Worm (Caenorhabditis elegans) whole organism, late embryonic: ENCODE results near the gene C36B7.2.
A peak's percentile ranks its signal among the peaks of the same experiment; 100 is the strongest.

Experiments
- C08G9.2 ChIP-seq: sonication (generic microtip); optimal IDR thresholded peaks from 2 replicates; lab custom pipeline; 2016; ENCODE audit warnings: mild to moderate bottlenecking, missing genetic modification characterization, moderate library complexity, missing compliant biosample characterization
- C38D4.7 ChIP-seq: fragments of 200-800 bp; sonication (Bioruptor generic); optimal IDR thresholded peaks from 2 replicates; lab custom pipeline; 2018; ENCODE audit warnings: mild to moderate bottlenecking, missing genetic modification characterization, moderate library complexity, missing compliant biosample characterization
- T23F11.4 ChIP-seq: fragments of 200-800 bp; sonication (Bioruptor generic); optimal IDR thresholded peaks from 2 replicates; lab custom pipeline; 2018; ENCODE audit warnings: mild to moderate bottlenecking, missing genetic modification characterization, missing compliant biosample characterization
- Y22D7AL.16 ChIP-seq: sonication (generic microtip); optimal IDR thresholded peaks from 2 replicates; lab custom pipeline; 2016; ENCODE audit warnings: missing genetic modification characterization, missing compliant biosample characterization
- ama-1 ChIP-seq: fragments of 150-350 bp; optimal IDR thresholded peaks from 2 replicates; lab custom pipeline; 2014
- ceh-14 ChIP-seq: sonication (generic microtip); optimal IDR thresholded peaks from 2 replicates; lab custom pipeline; 2016; ENCODE audit warnings: missing genotype, missing genetic modification characterization, missing compliant biosample characterization
- ceh-18 ChIP-seq: sonication (generic microtip); optimal IDR thresholded peaks from 2 replicates; lab custom pipeline; 2016; ENCODE audit warnings: missing genetic modification characterization, missing compliant biosample characterization
- ceh-19 ChIP-seq: fragments of 200-800 bp; sonication (Bioruptor generic); optimal IDR thresholded peaks from 2 replicates; lab custom pipeline; 2018; ENCODE audit warnings: mild to moderate bottlenecking, missing genetic modification characterization, missing compliant biosample characterization
- ceh-22 ChIP-seq: sonication (generic microtip); optimal IDR thresholded peaks from 2 replicates; lab custom pipeline; 2017; ENCODE audit warnings: missing biosample characterization, missing genetic modification characterization
- ceh-24 ChIP-seq: sonication (generic microtip); optimal IDR thresholded peaks from 2 replicates; lab custom pipeline; 2016; ENCODE audit warnings: mild to moderate bottlenecking, missing genetic modification characterization, missing compliant biosample characterization
- ceh-30 ChIP-seq: fragments of 150-350 bp; optimal IDR thresholded peaks from 2 replicates; lab custom pipeline; 2014; ENCODE audit warnings: missing biosample characterization, missing genetic modification characterization
- ceh-31 ChIP-seq: sonication (generic microtip); optimal IDR thresholded peaks from 2 replicates; lab custom pipeline; 2016; ENCODE audit warnings: missing genetic modification characterization, missing compliant biosample characterization
- ceh-45 ChIP-seq: fragments of 200-800 bp; sonication (Bioruptor generic); IDR thresholded peaks from 2 replicates; pipeline ENCODE4 v1.3.6; 2022; ENCODE audit warnings: missing genetic modification reagents, missing genetic modification characterization, missing compliant biosample characterization
- ceh-48 ChIP-seq: sonication (generic microtip); optimal IDR thresholded peaks from 2 replicates; lab custom pipeline; 2016; ENCODE audit warnings: missing genetic modification characterization, inconsistent platforms, missing compliant biosample characterization
- ceh-6 ChIP-seq: fragments of 200-800 bp; sonication (Bioruptor generic); optimal IDR thresholded peaks from 2 replicates; lab custom pipeline; 2018; ENCODE audit warnings: mild to moderate bottlenecking, missing genetic modification characterization, missing compliant biosample characterization
- ceh-9 ChIP-seq: sonication (generic microtip); optimal IDR thresholded peaks from 2 replicates; lab custom pipeline; 2016; ENCODE audit warnings: mild to moderate bottlenecking, missing genetic modification characterization, inconsistent platforms, missing compliant biosample characterization
- che-1 ChIP-seq: sonication (generic microtip); optimal IDR thresholded peaks from 2 replicates; lab custom pipeline; 2016; ENCODE audit warnings: mild to moderate bottlenecking, missing genetic modification characterization, missing compliant biosample characterization
- dve-1 ChIP-seq: sonication (generic microtip); optimal IDR thresholded peaks from 2 replicates; lab custom pipeline; 2017; ENCODE audit warnings: antibody characterized with exemption, mild to moderate bottlenecking, missing genetic modification characterization, missing compliant biosample characterization
- elt-2 ChIP-seq: sonication (generic microtip); optimal IDR thresholded peaks from 2 replicates; lab custom pipeline; 2016; ENCODE audit warnings: missing genetic modification reagents, missing genetic modification characterization, missing compliant biosample characterization
- ets-4 ChIP-seq: sonication (generic microtip); optimal IDR thresholded peaks from 2 replicates; lab custom pipeline; 2016; ENCODE audit warnings: missing genetic modification characterization, missing compliant biosample characterization
- fkh-10 ChIP-seq: fragments of 150-350 bp; optimal IDR thresholded peaks from 2 replicates; lab custom pipeline; 2014; ENCODE audit warnings: missing biosample characterization, missing genetic modification reagents, missing genetic modification characterization
- fkh-6 ChIP-seq: sonication (generic microtip); optimal IDR thresholded peaks from 2 replicates; lab custom pipeline; 2016; ENCODE audit warnings: missing genetic modification characterization, missing compliant biosample characterization
- gmeb-2 ChIP-seq: sonication (generic microtip); optimal IDR thresholded peaks from 2 replicates; lab custom pipeline; 2016; ENCODE audit warnings: missing genetic modification characterization, inconsistent platforms, missing compliant biosample characterization
- hlh-13 ChIP-seq: fragments of 200-800 bp; sonication (Bioruptor generic); optimal IDR thresholded peaks from 2 replicates; lab custom pipeline; 2018; ENCODE audit warnings: mild to moderate bottlenecking, missing genetic modification characterization, missing compliant biosample characterization
- hlh-15 ChIP-seq: sonication (generic microtip); optimal IDR thresholded peaks from 2 replicates; lab custom pipeline; 2016; ENCODE audit warnings: missing genetic modification characterization, missing compliant biosample characterization
- hlh-6 ChIP-seq: sonication (generic microtip); optimal IDR thresholded peaks from 2 replicates; lab custom pipeline; 2016; ENCODE audit warnings: missing genotype, missing genetic modification characterization, missing compliant biosample characterization
- hlh-8 ChIP-seq: sonication (generic microtip); optimal IDR thresholded peaks from 2 replicates; lab custom pipeline; 2016; ENCODE audit warnings: missing genotype, missing genetic modification characterization, missing compliant biosample characterization
- lin-11 ChIP-seq: fragments of 200-800 bp; sonication (Bioruptor generic); optimal IDR thresholded peaks from 2 replicates; lab custom pipeline; 2018; ENCODE audit warnings: mild to moderate bottlenecking, missing genetic modification characterization, missing compliant biosample characterization
- madf-2 ChIP-seq: sonication (generic microtip); optimal IDR thresholded peaks from 2 replicates; lab custom pipeline; 2017; ENCODE audit warnings: missing genetic modification characterization, missing compliant biosample characterization
- nfya-1 ChIP-seq: sonication (generic microtip); optimal IDR thresholded peaks from 2 replicates; lab custom pipeline; 2017; ENCODE audit warnings: missing genetic modification characterization, mild to moderate bottlenecking, missing compliant biosample characterization, antibody characterized with exemption, moderate library complexity
- nhr-11 ChIP-seq: fragments of 150-350 bp; optimal IDR thresholded peaks from 2 replicates; lab custom pipeline; 2014; ENCODE audit warnings: missing biosample characterization, missing genetic modification characterization
- nhr-232 ChIP-seq: sonication (generic microtip); optimal IDR thresholded peaks from 2 replicates; lab custom pipeline; 2016; ENCODE audit warnings: missing genetic modification characterization, missing compliant biosample characterization
- odd-2 ChIP-seq: sonication (generic microtip); optimal IDR thresholded peaks from 2 replicates; lab custom pipeline; 2017; ENCODE audit warnings: antibody characterized with exemption, mild to moderate bottlenecking, missing genetic modification characterization, missing compliant biosample characterization
- pag-3 ChIP-seq: sonication (generic microtip); optimal IDR thresholded peaks from 2 replicates; lab custom pipeline; 2016; ENCODE audit warnings: missing compliant biosample characterization, missing genetic modification characterization, borderline replicate concordance
- pat-9 ChIP-seq: fragments of 200-800 bp; sonication (Bioruptor generic); optimal IDR thresholded peaks from 2 replicates; lab custom pipeline; 2018; ENCODE audit warnings: mild to moderate bottlenecking, missing genetic modification characterization, moderate library complexity, missing compliant biosample characterization
- pax-1 ChIP-seq: fragments of 150-350 bp; optimal IDR thresholded peaks from 2 replicates; lab custom pipeline; 2014; ENCODE audit warnings: missing biosample characterization, missing genetic modification characterization
- pha-2 ChIP-seq: sonication (generic microtip); optimal IDR thresholded peaks from 2 replicates; lab custom pipeline; 2017; ENCODE audit warnings: mild to moderate bottlenecking, missing genetic modification characterization, missing compliant biosample characterization
- pqm-1 ChIP-seq: sonication (generic microtip); optimal IDR thresholded peaks from 2 replicates; lab custom pipeline; 2016; ENCODE audit warnings: missing genetic modification characterization, missing compliant biosample characterization
- pros-1 ChIP-seq: fragments of 150-350 bp; optimal IDR thresholded peaks from 2 replicates; lab custom pipeline; 2014; ENCODE audit warnings: missing biosample characterization, missing genetic modification reagents, missing genetic modification characterization
- rnt-1 ChIP-seq: sonication (generic microtip); optimal IDR thresholded peaks from 2 replicates; lab custom pipeline; 2016; ENCODE audit warnings: missing genetic modification characterization, missing compliant biosample characterization
- sdc-2 ChIP-seq: sonication (generic microtip); optimal IDR thresholded peaks from 2 replicates; lab custom pipeline; 2016; ENCODE audit warnings: missing genotype, missing genetic modification characterization, missing compliant biosample characterization
- sox-2 ChIP-seq: fragments of 200-800 bp; sonication (Bioruptor generic); IDR thresholded peaks from 2 replicates; pipeline ENCODE4 v1.3.6; 2022; ENCODE audit warnings: missing genetic modification reagents, missing genetic modification characterization, missing compliant biosample characterization
- syd-9 ChIP-seq: sonication (generic microtip); optimal IDR thresholded peaks from 2 replicates; lab custom pipeline; 2016; ENCODE audit warnings: mild to moderate bottlenecking, missing genetic modification characterization, moderate library complexity, missing compliant biosample characterization
- tbx-7 ChIP-seq: sonication (generic microtip); optimal IDR thresholded peaks from 2 replicates; lab custom pipeline; 2016; ENCODE audit warnings: missing genotype, missing genetic modification characterization, missing compliant biosample characterization
- ttx-3 ChIP-seq: sonication (generic microtip); optimal IDR thresholded peaks from 2 replicates; lab custom pipeline; 2016; ENCODE audit warnings: missing genetic modification reagents, missing genetic modification characterization, missing compliant biosample characterization
- unc-42 ChIP-seq: sonication (generic microtip); optimal IDR thresholded peaks from 2 replicates; lab custom pipeline; 2016; ENCODE audit warnings: missing genotype, missing genetic modification characterization, missing compliant biosample characterization
- unc-55 ChIP-seq: sonication (generic microtip); optimal IDR thresholded peaks from 2 replicates; lab custom pipeline; 2017; ENCODE audit warnings: missing biosample characterization, missing genetic modification reagents, missing genetic modification characterization
- zip-5 ChIP-seq: sonication (generic microtip); optimal IDR thresholded peaks from 2 replicates; lab custom pipeline; 2016; ENCODE audit warnings: missing genetic modification characterization, missing compliant biosample characterization
- ztf-16 ChIP-seq: sonication (generic microtip); optimal IDR thresholded peaks from 2 replicates; lab custom pipeline; 2017; ENCODE audit warnings: missing genetic modification characterization, missing compliant biosample characterization

The C36B7.2 gene

ce11 chrX:7066003-7066402 is 40.2 kb upstream of the C36B7.2 start:
- TF ChIP-seq ets-4 (tag; lab: Kevin White, UChicago) (no peak), hlh-6 (tag; lab: Kevin White, UChicago) (no peak), unc-55 (no peak)
- TF ChIP-seq, all 69 proteins: peak for 0

ce11 chrX:7067250-7067958 is 38.8 kb upstream of the C36B7.2 start:
- no peak for TF ChIP-seq unc-42 (tag; lab: Kevin White, UChicago)
- TF ChIP-seq pha-2, result peak; percentile 39

- TF ChIP-seq ttx-3 (no peak), hlh-8 (tag; lab: Kevin White, UChicago) (peak; percentile 70), ceh-14 (peak; percentile 25), pag-3 (tag; lab: Kevin White, UChicago) (no peak), C08G9.2 (tag; lab: Kevin White, UChicago) (peak; percentile 80), nhr-11 (tag; lab: Kevin White, UChicago) (no peak), nhr-232 (tag; lab: Kevin White, UChicago) (no peak), pqm-1 (tag; lab: Kevin White, UChicago) (peak; percentile 27), pha-2 (no peak), ceh-9 (tag; lab: Kevin White, UChicago) (no peak), ceh-19 (GFP tag; lab: Kevin White, UChicago) (no peak), pat-9 (tag; lab: Kevin White, UChicago) (no peak), hlh-15 (tag; lab: Kevin White, UChicago) (no peak), fkh-10 (no peak), syd-9 (tag; lab: Kevin White, UChicago) (no peak), rnt-1 (tag; lab: Kevin White, UChicago) (peak; percentile 73), ztf-16 (tag; lab: Kevin White, UChicago) (peak; percentile 20), ceh-30 (no peak), T23F11.4 (no peak), pax-1 (tag; lab: Kevin White, UChicago) (peak; percentile 32), dve-1 (tag; lab: Kevin White, UChicago) (peak; percentile 48), sdc-2 (tag; lab: Kevin White, UChicago) (peak; percentile 48), ceh-22 (tag; lab: Kevin White, UChicago) (no peak), Y22D7AL.16 (no peak), lin-11 (tag; lab: Kevin White, UChicago) (no peak), ets-4 (tag; lab: Kevin White, UChicago) (peak; percentile 76), elt-2 (tag; lab: Kevin White, UChicago) (peak; percentile 60), madf-2 (tag; lab: Kevin White, UChicago) (no peak), ceh-48 (no peak), gmeb-2 (tag; lab: Kevin White, UChicago) (no peak), che-1 (tag; lab: Kevin White, UChicago) (no peak), zip-5 (peak; percentile 17), pros-1 (tag; lab: Kevin White, UChicago) (no peak), unc-42 (tag; lab: Kevin White, UChicago) (peak; percentile 68), C38D4.7 (no peak), tbx-7 (tag; lab: Kevin White, UChicago) (peak; percentile 59), odd-2 (tag; lab: Kevin White, UChicago) (no peak), fkh-6 (peak; percentile 47), ceh-24 (tag; lab: Kevin White, UChicago) (no peak), ceh-6 (GFP tag; lab: Kevin White, UChicago) (no peak), nfya-1 (peak; percentile 100), ceh-31 (peak; percentile 94), ama-1 (lab: Kevin White, UChicago) (no peak), ceh-18 (tag; lab: Kevin White, UChicago) (peak; percentile 42), hlh-13 (GFP tag; lab: Kevin White, UChicago) (no peak), sox-2 (GFP tag; lab: Robert Waterston, UW) (no peak), ceh-45 (GFP tag; lab: Robert Waterston, UW) (no peak)
These were observed 37.8 kb upstream of the C36B7.2 start, which contains the start of gene pdi-6 for ce11 chrX:7068400-7068799. TSS of gene pdi-6 (minus strand) at chrX:7068563.
